Worm (Caenorhabditis elegans) whole organism, L4/young adult: ENCODE results near the gene F53F1.4.

Experiments used
- W03F9.2 ChIP-seq: fragments of 150-350 bp; optimal IDR thresholded peaks from 2 replicates; lab custom pipeline; 2014; ENCODE audit warnings: missing biosample characterization, missing genetic modification characterization
- him-1 ChIP-seq: sonication (generic microtip); optimal IDR thresholded peaks from 2 replicates; lab custom pipeline; 2016; ENCODE audit warnings: missing genotype, missing genetic modification reagents, missing genetic modification characterization, missing compliant biosample characterization

DNA sequence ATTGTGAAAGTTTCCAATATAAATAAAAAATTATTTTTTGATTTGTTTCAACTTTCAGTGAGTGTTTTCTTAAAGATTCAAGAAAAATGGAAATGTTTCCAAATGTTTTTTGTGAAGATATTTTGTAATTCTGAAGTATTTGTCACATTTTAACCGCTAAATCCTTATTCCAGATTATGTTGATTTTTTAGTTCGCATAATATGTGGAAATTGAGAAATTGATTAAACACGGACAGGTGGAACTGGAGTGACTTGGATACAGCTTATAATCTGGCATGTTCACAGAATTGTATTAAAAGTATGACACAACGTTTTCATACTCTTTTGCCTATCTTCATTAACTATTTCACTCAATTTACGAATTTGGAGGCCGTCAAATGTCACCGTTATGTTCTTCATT, 44.6 kb downstream of the F53F1.4 start, which contains the start of gene lurp-3:
- TF ChIP-seq him-1 (tag; lab: Kevin White, UChicago) (no peak), W03F9.2 (tag; lab: Kevin White, UChicago) (no peak)
